Fruit fly (Drosophila melanogaster): ENCODE results near the gene Dop1R1.
A peak's percentile ranks its signal among the peaks of the same experiment; 100 is the strongest.

Gene Dop1R1

dm6 chr3R:14259821-14260220 lies 45.2 kb upstream of the Dop1R1 start, which contains the start of gene MetRS-m (continued):
- no peak for TF ChIP-seq Deaf1 (tag; optimal IDR thresholded peaks at IDR 0.05)
- no peak for TF ChIP-seq CG7987 (GFP tag; optimal IDR thresholded peaks at IDR 0.05)

dm6 chr3R:14255808-14256207 lies 41.2 kb upstream of the Dop1R1 start, which contains the start of gene CG43179:
Gene CG43179, plus strand, starts transcription at chr3R:14256108.
- TF ChIP-seq ranshi (GFP tag; IDR thresholded peaks at IDR 0.05) (no peak), CG4328 (GFP tag; optimal IDR thresholded peaks at IDR 0.05) (no peak), Bgb (GFP tag; IDR thresholded peaks at IDR 0.05; ENCODE audit: partially characterized antibody) (no peak), CG12942 (GFP tag; optimal IDR thresholded peaks at IDR 0.05) (no peak), p53 (GFP tag; optimal IDR thresholded peaks at IDR 0.05) (no peak), CG11560 (tag; IDR thresholded peaks at IDR 0.05) (no peak), luna (GFP tag; optimal IDR thresholded peaks at IDR 0.05) (no peak), lbe (GFP tag; optimal IDR thresholded peaks at IDR 0.05) (no peak), CG10431 (GFP tag; optimal IDR thresholded peaks at IDR 0.05) (no peak), Sry-δ (GFP tag; optimal IDR thresholded peaks at IDR 0.05) (no peak), zfh2 (GFP tag; optimal IDR thresholded peaks at IDR 0.05) (no peak), NC2α (GFP tag; optimal IDR thresholded peaks at IDR 0.05) (no peak), Hey (tag; optimal IDR thresholded peaks at IDR 0.05) (no peak), CG13123 (GFP tag; optimal IDR thresholded peaks at IDR 0.05) (no peak)

- TF ChIP-seq CG13894 (tag; optimal IDR thresholded peaks at IDR 0.05) (no peak), Ets65A (GFP tag) (peak; percentile 68)
Measured at dm6 chr3R:14245371-14245770, 30.8 kb upstream of the Dop1R1 start, which contains the start of gene CG9616. Gene CG9616, minus strand, starts transcription at chr3R:14245471.

dm6 chr3R:14244577-14244976 lies 30.0 kb upstream of the Dop1R1 start, which contains the start of gene CG43291:
Gene CG43291, minus strand, starts transcription at chr3R:14244677.
- TF ChIP-seq chif (GFP tag; optimal IDR thresholded peaks at IDR 0.05) (no peak), Dp (GFP tag; optimal IDR thresholded peaks at IDR 0.05) (no peak), sqz (GFP tag; optimal IDR thresholded peaks at IDR 0.05) (no peak), CG4282 (GFP tag; optimal IDR thresholded peaks at IDR 0.05) (no peak), CG14050 (GFP tag; IDR thresholded peaks at IDR 0.05) (no peak), CG4707 (GFP tag; optimal IDR thresholded peaks at IDR 0.05) (no peak), bcd (GFP tag; optimal IDR thresholded peaks at IDR 0.05) (no peak), Hsf (GFP tag; optimal IDR thresholded peaks at IDR 0.05) (no peak), eve (GFP tag; optimal IDR thresholded peaks at IDR 0.05) (no peak), prd (optimal IDR thresholded peaks at IDR 0.05) (no peak), prd (GFP tag; IDR thresholded peaks at IDR 0.05) (no peak), so (GFP tag; IDR thresholded peaks at IDR 0.05) (no peak), crp (GFP tag; optimal IDR thresholded peaks at IDR 0.05) (no peak), otp (GFP tag; IDR thresholded peaks at IDR 0.05) (no peak)

DNA sequence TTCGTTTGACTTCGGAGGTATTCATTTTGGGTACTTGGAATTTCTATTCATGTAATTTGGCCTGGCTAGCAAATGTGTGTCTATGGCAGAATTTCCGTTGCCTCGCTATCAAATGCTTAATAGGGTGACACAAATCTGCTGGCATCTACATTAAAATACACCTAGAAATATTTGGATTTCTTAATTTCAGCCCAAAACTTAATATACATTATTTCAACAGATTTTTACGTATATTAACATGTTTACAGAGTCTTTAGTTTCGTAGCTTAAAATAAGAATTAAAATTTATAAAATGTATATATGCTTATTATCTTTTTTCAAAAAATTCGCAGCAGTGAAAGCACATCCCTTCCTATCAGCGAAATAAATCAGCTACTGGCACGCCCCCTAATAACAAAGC lies 14.4 kb upstream of the Dop1R1 start, which contains the start of gene CG9624:
Gene CG9624, minus strand, starts transcription at position 101 of the 400 bp plus-strand sequence.
- TF ChIP-seq pros (GFP tag; optimal IDR thresholded peaks at IDR 0.05) (no peak), bcd (GFP tag; optimal IDR thresholded peaks at IDR 0.05) (no peak), CG6813 (GFP tag; optimal IDR thresholded peaks at IDR 0.05) (no peak), dpn (GFP tag; optimal IDR thresholded peaks at IDR 0.05) (no peak), eyg (GFP tag; optimal IDR thresholded peaks at IDR 0.05) (no peak), CG10267 (tag; optimal IDR thresholded peaks at IDR 0.05) (no peak), ham (GFP tag; IDR thresholded peaks at IDR 0.05) (no peak), CG9437 (GFP tag; optimal IDR thresholded peaks at IDR 0.05) (no peak), exex (tag; optimal IDR thresholded peaks at IDR 0.05) (no peak), CG4282 (GFP tag; optimal IDR thresholded peaks at IDR 0.05) (no peak), CG11085 (GFP tag; IDR thresholded peaks at IDR 0.05) (no peak), amos (GFP tag; IDR thresholded peaks at IDR 0.05; ENCODE audit: partially characterized antibody) (no peak), Neu2 (GFP tag; optimal IDR thresholded peaks at IDR 0.05; ENCODE audit: borderline replicate concordance) (no peak), HLH3B (GFP tag; IDR thresholded peaks at IDR 0.05) (no peak), sob (GFP tag; IDR thresholded peaks at IDR 0.05) (no peak), CG1024 (GFP tag; IDR thresholded peaks at IDR 0.05) (no peak), CG18476 (GFP tag; optimal IDR thresholded peaks at IDR 0.05) (no peak)
